Fruit fly (Drosophila melanogaster) whole organism, embryonic: ENCODE data around the gene Hsp110.

Source experiments
- Ada2b ChIP-seq: fragments of 200-800 bp; sonication (Bioruptor generic); IDR thresholded peaks from 2 replicates; pipeline ENCODE4 v1.3.6; 2022; ENCODE audit warnings: missing biosample characterization, missing genetic modification characterization
- Awh ChIP-seq: fragments of 200-800 bp; sonication (Bioruptor generic); IDR thresholded peaks from 2 replicates; pipeline ENCODE4, ENCODE4 v1.3.6; 2022; ENCODE audit warnings: missing biosample characterization, missing genetic modification characterization
- CG1024 ChIP-seq: fragments of 200-800 bp; sonication (Bioruptor generic); IDR thresholded peaks from 2 replicates; pipeline ENCODE4 v1.3.6; 2022; ENCODE audit warnings: missing biosample characterization, missing genetic modification characterization
- CG10274 ChIP-seq: fragments of 200-800 bp; sonication (Bioruptor generic); optimal IDR thresholded peaks from 3 replicates; lab custom pipeline; 2017; ENCODE audit warnings: missing biosample characterization, mild to moderate bottlenecking, missing genetic modification characterization
- CG12299 ChIP-seq: fragments of 200-800 bp; sonication (Bioruptor generic); optimal IDR thresholded peaks from 2 replicates; lab custom pipeline; 2018; ENCODE audit warnings: missing biosample characterization, mild to moderate bottlenecking, missing genetic modification characterization
- CG1602 ChIP-seq: fragments of 200-800 bp; sonication (Bioruptor generic); optimal IDR thresholded peaks from 3 replicates; lab custom pipeline; 2016; ENCODE audit warnings: missing biosample characterization, missing genetic modification characterization
- CG17361 ChIP-seq: fragments of 200-800 bp; sonication (Bioruptor generic); IDR thresholded peaks from 3 replicates; pipeline ENCODE4 v1.3.6; 2022; ENCODE audit warnings: missing biosample characterization, missing genetic modification characterization
- CG18599 ChIP-seq: fragments of 200-800 bp; sonication (Bioruptor generic); optimal IDR thresholded peaks from 3 replicates; lab custom pipeline; 2017; ENCODE audit warnings: missing biosample characterization, missing genetic modification characterization, mild to moderate bottlenecking, moderate library complexity, missing genetic modification reagents
- CG4404 ChIP-seq: fragments of 200-800 bp; sonication (Bioruptor generic); IDR thresholded peaks from 2 replicates; pipeline ENCODE4 v1.3.6; 2022; ENCODE audit warnings: missing biosample characterization, missing genetic modification characterization
- CG4707 ChIP-seq: fragments of 200-800 bp; sonication (Bioruptor generic); optimal IDR thresholded peaks from 2 replicates; lab custom pipeline; 2018; ENCODE audit warnings: missing biosample characterization, mild to moderate bottlenecking, missing genetic modification characterization, moderate library complexity
- CG7357 ChIP-seq: fragments of 200-800 bp; sonication (Bioruptor generic); IDR thresholded peaks from 3 replicates; pipeline ENCODE4 v1.3.6; 2022; ENCODE audit warnings: missing biosample characterization, missing genetic modification characterization
- CG7745 ChIP-seq: fragments of 200-800 bp; sonication (Bioruptor generic); optimal IDR thresholded peaks from 2 replicates; lab custom pipeline; 2018; ENCODE audit warnings: missing biosample characterization, mild to moderate bottlenecking, missing genetic modification characterization, moderate library complexity
- CG9727 ChIP-seq: fragments of 200-800 bp; sonication (Bioruptor generic); optimal IDR thresholded peaks from 3 replicates; lab custom pipeline; 2017; ENCODE audit warnings: missing biosample characterization, mild to moderate bottlenecking, missing genetic modification characterization
- CG9817 ChIP-seq: fragments of 200-800 bp; sonication (Bioruptor generic); optimal IDR thresholded peaks from 2 replicates; lab custom pipeline; 2018; ENCODE audit warnings: missing biosample characterization, mild to moderate bottlenecking, missing genetic modification characterization, moderate library complexity
- D19A ChIP-seq: fragments of 200-800 bp; optimal IDR thresholded peaks from 3 replicates; lab custom pipeline; 2019; ENCODE audit warnings: missing biosample characterization, mild to moderate bottlenecking, missing genetic modification characterization, moderate library complexity
- Dll ChIP-seq: fragments of 200-800 bp; sonication (Bioruptor generic); IDR thresholded peaks from 4 replicates; pipeline ENCODE4 v1.3.6; 2022; ENCODE audit warnings: missing biosample characterization, missing genetic modification characterization; ENCODE audit not compliant: partially characterized antibody
- ERR ChIP-seq: fragments of 200-800 bp; sonication (Bioruptor generic); optimal IDR thresholded peaks from 2 replicates; lab custom pipeline; 2016; ENCODE audit warnings: missing biosample characterization, missing genetic modification characterization
- Eip74EF ChIP-seq, 2 experiments: fragments of 200-800 bp in 1 of 2; fragments of >200 bp in 1 of 2; sonication (Bioruptor generic) in 1 of 2; optimal IDR thresholded peaks; 2 replicates each; lab custom pipeline; 2017 to 2019; ENCODE audit warnings: missing biosample characterization in 2 of 2, missing genetic modification characterization in 2 of 2, mild to moderate bottlenecking in 1 of 2, moderate library complexity in 1 of 2
- Fer1 ChIP-seq: fragments of 200-800 bp; sonication (Bioruptor generic); optimal IDR thresholded peaks from 2 replicates; lab custom pipeline; 2017; ENCODE audit warnings: missing biosample characterization, mild to moderate bottlenecking, missing genetic modification characterization
- H2.0 ChIP-seq: fragments of 200-800 bp; sonication (Bioruptor generic); IDR thresholded peaks from 2 replicates; pipeline ENCODE4 v1.3.6; 2022; ENCODE audit warnings: missing biosample characterization, missing genetic modification characterization
- HLH3B ChIP-seq: fragments of 200-800 bp; sonication (Bioruptor generic); IDR thresholded peaks from 2 replicates; pipeline ENCODE4 v1.3.6; 2022; ENCODE audit warnings: missing biosample characterization, missing genetic modification characterization
- HmgZ ChIP-seq: fragments of 200-800 bp; sonication (Bioruptor generic); optimal IDR thresholded peaks from 2 replicates; lab custom pipeline; 2018; ENCODE audit warnings: missing biosample characterization, mild to moderate bottlenecking, missing genetic modification characterization
- NK7.1 ChIP-seq: fragments of 200-800 bp; sonication (Bioruptor generic); optimal IDR thresholded peaks from 3 replicates; lab custom pipeline; 2016; ENCODE audit warnings: missing biosample characterization, missing genetic modification characterization
- Nf-YA ChIP-seq: fragments of 200-800 bp; sonication (Bioruptor generic); IDR thresholded peaks from 2 replicates; pipeline ENCODE4 v1.3.6; 2022; ENCODE audit warnings: missing biosample characterization, missing genetic modification characterization
- Nf-YB ChIP-seq: fragments of 200-800 bp; sonication (Bioruptor generic); optimal IDR thresholded peaks from 3 replicates; lab custom pipeline; 2019; ENCODE audit warnings: missing biosample characterization, mild to moderate bottlenecking, missing genetic modification characterization, moderate library complexity
- Nf-YC ChIP-seq: fragments of 200-800 bp; optimal IDR thresholded peaks from 3 replicates; lab custom pipeline; 2019; ENCODE audit warnings: missing biosample characterization, mild to moderate bottlenecking, missing genetic modification characterization, moderate library complexity
- NfI ChIP-seq: fragments of 200-800 bp; sonication (Bioruptor generic); optimal IDR thresholded peaks from 3 replicates; lab custom pipeline; 2018; ENCODE audit warnings: missing biosample characterization, mild to moderate bottlenecking, missing genetic modification characterization, moderate library complexity
- Opbp ChIP-seq: fragments of 200-800 bp; sonication (Bioruptor generic); IDR thresholded peaks from 3 replicates; pipeline ENCODE4 v1.3.6; 2022; ENCODE audit warnings: missing biosample characterization, missing genetic modification characterization; ENCODE audit not compliant: partially characterized antibody
- Ptx1 ChIP-seq: fragments of 200-800 bp; sonication (Bioruptor generic); IDR thresholded peaks from 2 replicates; pipeline ENCODE4 v1.3.6; 2022; ENCODE audit warnings: missing biosample characterization, missing genetic modification characterization
- Side ChIP-seq: fragments of 200-800 bp; sonication (Bioruptor generic); optimal IDR thresholded peaks from 2 replicates; lab custom pipeline; 2016; ENCODE audit warnings: missing biosample characterization, missing genetic modification characterization
- Xbp1 ChIP-seq: fragments of 200-800 bp; sonication (Bioruptor generic); optimal IDR thresholded peaks from 3 replicates; lab custom pipeline; 2016; ENCODE audit warnings: missing biosample characterization, mild to moderate bottlenecking, missing genetic modification characterization
- amos ChIP-seq: fragments of 200-800 bp; sonication (Bioruptor generic); IDR thresholded peaks from 2 replicates; pipeline ENCODE4 v1.3.6; 2022; ENCODE audit warnings: missing biosample characterization, missing genetic modification characterization; ENCODE audit not compliant: partially characterized antibody
- ap ChIP-seq: fragments of 200-800 bp; sonication (Bioruptor generic); IDR thresholded peaks from 2 replicates; pipeline ENCODE4 v1.3.6; 2022; ENCODE audit warnings: missing biosample characterization, missing genetic modification characterization
- cato ChIP-seq: fragments of 200-800 bp; sonication (Bioruptor generic); optimal IDR thresholded peaks from 2 replicates; lab custom pipeline; 2016; ENCODE audit warnings: missing biosample characterization, missing genetic modification characterization, borderline replicate concordance
- cg ChIP-seq: fragments of 200-800 bp; sonication (Bioruptor generic); optimal IDR thresholded peaks from 3 replicates; lab custom pipeline; 2019; ENCODE audit warnings: missing biosample characterization, mild to moderate bottlenecking, missing genetic modification characterization, moderate library complexity
- crc ChIP-seq: fragments of 200-800 bp; sonication (Bioruptor generic); optimal IDR thresholded peaks from 2 replicates; lab custom pipeline; 2016; ENCODE audit warnings: missing biosample characterization, missing genetic modification characterization
- dpn ChIP-seq, 2 experiments: fragments of 200-800 bp; sonication (Bioruptor generic); optimal IDR thresholded peaks; 3 replicates each; lab custom pipeline; 2016; ENCODE audit warnings: missing biosample characterization in 2 of 2, missing genetic modification characterization in 2 of 2
- dysf ChIP-seq: fragments of 200-800 bp; sonication (Bioruptor generic); IDR thresholded peaks from 3 replicates; pipeline ENCODE4 v1.3.6; 2022; ENCODE audit warnings: missing biosample characterization, missing genetic modification characterization
- gem ChIP-seq: fragments of 200-800 bp; sonication (Bioruptor generic); optimal IDR thresholded peaks from 2 replicates; lab custom pipeline; 2019; ENCODE audit warnings: missing biosample characterization, mild to moderate bottlenecking, missing genetic modification characterization, moderate library complexity
- gro ChIP-seq: fragments of 200-800 bp; sonication (Bioruptor generic); optimal IDR thresholded peaks from 2 replicates; lab custom pipeline; 2016; ENCODE audit warnings: missing biosample characterization, missing genetic modification characterization
- gsb-n ChIP-seq: fragments of 200-800 bp; sonication (Bioruptor generic); optimal IDR thresholded peaks from 3 replicates; lab custom pipeline; 2018; ENCODE audit warnings: missing biosample characterization, mild to moderate bottlenecking, missing genetic modification characterization
- her ChIP-seq: fragments of 200-800 bp; sonication (Bioruptor generic); optimal IDR thresholded peaks from 2 replicates; lab custom pipeline; 2016; ENCODE audit warnings: missing biosample characterization, missing genetic modification characterization
- knrl ChIP-seq: fragments of 200-800 bp; sonication (Bioruptor generic); IDR thresholded peaks from 3 replicates; pipeline ENCODE4 v1.3.6; 2022; ENCODE audit warnings: missing biosample characterization, missing genetic modification characterization; ENCODE audit not compliant: partially characterized antibody
- lola ChIP-seq, 3 experiments: fragments of >200 bp in 2 of 3; fragments of 200-800 bp in 1 of 3; sonication (Bioruptor generic) in 1 of 3; optimal IDR thresholded peaks; 2 replicates each; lab custom pipeline; 2017 to 2019; ENCODE audit warnings: missing biosample characterization in 3 of 3, missing genetic modification characterization in 3 of 3, mild to moderate bottlenecking in 1 of 3, moderate library complexity in 1 of 3
- odd ChIP-seq: fragments of 200-800 bp; sonication (Bioruptor generic); optimal IDR thresholded peaks from 2 replicates; lab custom pipeline; 2017; ENCODE audit warnings: missing biosample characterization, mild to moderate bottlenecking, missing genetic modification characterization
- otp ChIP-seq: fragments of 200-800 bp; sonication (Bioruptor generic); IDR thresholded peaks from 3 replicates; pipeline ENCODE4, ENCODE4 v1.3.6; 2022; ENCODE audit warnings: missing biosample characterization, missing genetic modification characterization
- phol ChIP-seq: fragments of 200-800 bp; sonication (Bioruptor generic); optimal IDR thresholded peaks from 3 replicates; lab custom pipeline; 2018; ENCODE audit warnings: missing biosample characterization, mild to moderate bottlenecking, missing genetic modification characterization, moderate library complexity
- tna ChIP-seq: fragments of 200-800 bp; sonication (Bioruptor generic); IDR thresholded peaks from 2 replicates; pipeline ENCODE4 v1.3.6; 2022; ENCODE audit warnings: missing biosample characterization, missing genetic modification characterization; ENCODE audit not compliant: partially characterized antibody
- unc-4 ChIP-seq: fragments of 200-800 bp; sonication (Bioruptor generic); IDR thresholded peaks from 2 replicates; pipeline ENCODE4 v1.3.6; 2022; ENCODE audit warnings: missing biosample characterization, missing genetic modification characterization; ENCODE audit not compliant: partially characterized antibody

Hsp110 gene

DNA sequence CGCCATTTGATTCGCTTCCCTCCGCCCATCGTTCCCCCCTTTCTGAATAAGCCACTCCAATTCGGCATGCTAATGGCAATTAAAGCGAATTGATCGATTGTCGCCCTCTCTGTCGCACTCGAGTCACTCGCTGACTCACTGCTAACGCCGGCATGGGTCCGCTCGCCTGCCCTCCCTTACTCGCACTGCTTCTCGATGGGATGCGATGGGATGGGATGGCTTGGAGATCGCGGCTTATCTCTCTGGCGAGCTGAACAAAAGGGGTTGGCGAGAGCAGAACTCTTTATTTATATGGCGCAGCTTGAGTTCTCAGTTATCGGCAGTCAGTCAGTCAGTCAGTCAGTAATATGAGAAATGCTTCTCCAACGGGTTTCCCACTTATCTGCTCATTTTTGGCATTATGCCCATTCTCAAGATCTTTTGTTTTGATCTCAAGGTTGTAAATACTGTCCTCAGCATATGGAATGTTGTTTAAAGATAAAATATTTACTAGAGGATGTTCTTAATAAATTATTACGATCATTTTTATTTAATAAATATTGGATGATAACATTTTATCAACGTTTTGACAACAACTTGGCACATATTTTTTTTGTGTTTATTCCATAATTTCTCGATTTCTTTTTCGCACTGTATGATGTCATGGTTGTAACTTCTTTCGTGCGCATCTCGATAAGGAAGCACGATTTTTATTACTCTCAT lies 19.1 kb downstream of the Hsp110 start (continued):
- TF ChIP-seq otp (GFP tag; lab: Robert Waterston, UW) = 0 out of 3 replicates have a peak, but pooled peaks have one; percentile 24
- TF ChIP-seq gem (tag; lab: Kevin White, UChicago) = no peak
- no peak for TF ChIP-seq Ptx1 (GFP tag; lab: Robert Waterston, UW)
- TF ChIP-seq D19A (tag; lab: Kevin White, UChicago) = no peak
- no peak for TF ChIP-seq Fer1 (GFP tag; lab: Kevin White, UChicago)
- no peak for TF ChIP-seq HmgZ (tag; lab: Kevin White, UChicago)
- no peak; the same call in 1 of the 2 replicates for TF ChIP-seq amos (GFP tag; lab: Robert Waterston, UW)
- TF ChIP-seq her (GFP tag; lab: Kevin White, UChicago) = no peak
- no peak for TF ChIP-seq CG1602 (GFP tag; lab: Kevin White, UChicago)
- TF ChIP-seq odd (GFP tag; lab: Kevin White, UChicago) = no peak
- no peak for TF ChIP-seq phol (tag; lab: Kevin White, UChicago)
- TF ChIP-seq Ada2b (GFP tag; lab: Robert Waterston, UW) = no peak
- no peak for TF ChIP-seq dpn (GFP tag; optimal IDR thresholded peaks at IDR 0.05; lab: Kevin White, UChicago)
- no peak for TF ChIP-seq lola (GFP tag; optimal IDR thresholded peaks at IDR 0.05; lab: Kevin White, UChicago)
- no peak for TF ChIP-seq HLH3B (GFP tag; lab: Robert Waterston, UW)
- no peak for TF ChIP-seq unc-4 (GFP tag; lab: Robert Waterston, UW)
- no peak for TF ChIP-seq CG1024 (GFP tag; lab: Robert Waterston, UW)
- no peak for TF ChIP-seq ERR (GFP tag; lab: Kevin White, UChicago)
- no peak for TF ChIP-seq NK7.1 (GFP tag; lab: Kevin White, UChicago)
- TF ChIP-seq Side (GFP tag; lab: Kevin White, UChicago) = no peak
- no peak for TF ChIP-seq CG7357 (GFP tag; lab: Robert Waterston, UW)
- no peak for TF ChIP-seq CG17361 (GFP tag; lab: Robert Waterston, UW)
- TF ChIP-seq CG4404 (GFP tag; lab: Robert Waterston, UW) = no peak
- TF ChIP-seq ap (GFP tag; lab: Robert Waterston, UW) = no peak
- no peak for TF ChIP-seq Eip74EF (GFP tag; optimal IDR thresholded peaks at IDR 0.05; lab: Kevin White, UChicago)
- no peak for TF ChIP-seq crc
- TF ChIP-seq CG10274 = no peak
- TF ChIP-seq Nf-YB = no peak
- no peak for TF ChIP-seq CG18599 (GFP tag; lab: Kevin White, UChicago)
- peak; percentile 96 for TF ChIP-seq gsb-n (tag; lab: Kevin White, UChicago)
- no peak for TF ChIP-seq H2.0 (GFP tag; lab: Robert Waterston, UW)
- no peak for TF ChIP-seq tna (GFP tag; lab: Robert Waterston, UW)
- TF ChIP-seq NfI (GFP tag; lab: Kevin White, UChicago) = no peak
- 0 out of 3 replicates have a peak, but pooled peaks have one; percentile 21 for TF ChIP-seq Opbp (GFP tag; lab: Robert Waterston, UW)
- TF ChIP-seq CG9817 (tag; lab: Kevin White, UChicago) = no peak
- no peak for TF ChIP-seq CG9727
- TF ChIP-seq gro (GFP tag; lab: Kevin White, UChicago) = peak; percentile 22
- TF ChIP-seq cg (GFP tag; lab: Kevin White, UChicago) = no peak
- TF ChIP-seq dysf (GFP tag; lab: Robert Waterston, UW) = no peak
- TF ChIP-seq Xbp1 (GFP tag; lab: Kevin White, UChicago) = no peak
- TF ChIP-seq knrl (GFP tag; lab: Robert Waterston, UW) = no peak
- peak; percentile 33 for TF ChIP-seq Nf-YC (tag; lab: Kevin White, UChicago)
- TF ChIP-seq Awh (GFP tag; lab: Robert Waterston, UW) = peak; percentile 67; the same call in 1 of the 2 replicates
- TF ChIP-seq cato = no peak
- peak; percentile 19; the same call in 1 of the 4 replicates for TF ChIP-seq Dll (GFP tag; lab: Robert Waterston, UW)
- no peak for TF ChIP-seq CG7745 (tag; lab: Kevin White, UChicago)
- no peak for TF ChIP-seq Nf-YA (GFP tag; lab: Robert Waterston, UW)
- TF ChIP-seq CG12299 (tag; lab: Kevin White, UChicago) = no peak
- TF ChIP-seq CG4707 (GFP tag; lab: Kevin White, UChicago) = no peak
